Fruit fly (Drosophila melanogaster) whole organism, prepupa: ENCODE data around the gene ocn.

Experiments used
- Blimp-1 ChIP-seq: fragments of 200-800 bp; sonication (Bioruptor generic); optimal IDR thresholded peaks from 3 replicates; lab custom pipeline; 2017; ENCODE audit warnings: missing biosample characterization, missing genetic modification characterization, mild to moderate bottlenecking, moderate library complexity, missing genetic modification reagents
- CG10669 ChIP-seq: fragments of 200-800 bp; sonication (Bioruptor generic); optimal IDR thresholded peaks from 3 replicates; lab custom pipeline; 2018; ENCODE audit warnings: missing biosample characterization, mild to moderate bottlenecking, missing genetic modification characterization, moderate library complexity
- CG15336 ChIP-seq: fragments of 200-800 bp; sonication (Bioruptor generic); IDR thresholded peaks from 2 replicates; pipeline ENCODE4 v1.3.6; 2022; ENCODE audit warnings: missing biosample characterization, missing genetic modification characterization
- CG16779 ChIP-seq: fragments of 200-800 bp; sonication (Bioruptor generic); optimal IDR thresholded peaks from 3 replicates; lab custom pipeline; 2017; ENCODE audit warnings: missing biosample characterization, mild to moderate bottlenecking, missing genetic modification characterization
- CG31627 ChIP-seq: fragments of 200-800 bp; sonication (Bioruptor generic); optimal IDR thresholded peaks from 3 replicates; lab custom pipeline; 2016; ENCODE audit warnings: missing biosample characterization, missing genetic modification characterization
- CG32006 ChIP-seq: fragments of 200-800 bp; sonication (Bioruptor generic); optimal IDR thresholded peaks from 3 replicates; lab custom pipeline; 2017; ENCODE audit warnings: missing biosample characterization, mild to moderate bottlenecking, missing genetic modification characterization
- CG34406 ChIP-seq: fragments of 200-800 bp; sonication (Bioruptor generic); optimal IDR thresholded peaks from 3 replicates; lab custom pipeline; 2016; ENCODE audit warnings: missing biosample characterization, missing genetic modification characterization
- CG3919 ChIP-seq: fragments of 200-800 bp; sonication (Bioruptor generic); optimal IDR thresholded peaks from 3 replicates; lab custom pipeline; 2016; ENCODE audit warnings: missing biosample characterization, missing genetic modification characterization
- CG4318 ChIP-seq: fragments of 200-800 bp; sonication (Bioruptor generic); optimal IDR thresholded peaks from 3 replicates; lab custom pipeline; 2017; ENCODE audit warnings: missing biosample characterization, mild to moderate bottlenecking, missing genetic modification characterization
- CG6163 ChIP-seq: fragments of 200-800 bp; sonication (Bioruptor generic); IDR thresholded peaks from 3 replicates; pipeline ENCODE4 v1.3.6; 2022; ENCODE audit warnings: missing biosample characterization, missing genetic modification characterization
- CG6276 ChIP-seq: fragments of 200-800 bp; sonication (Bioruptor generic); optimal IDR thresholded peaks from 2 replicates; lab custom pipeline; 2017; ENCODE audit warnings: missing biosample characterization, mild to moderate bottlenecking, missing genetic modification characterization
- CG6792 ChIP-seq: fragments of 200-800 bp; sonication (Bioruptor generic); optimal IDR thresholded peaks from 3 replicates; lab custom pipeline; 2016; ENCODE audit warnings: missing biosample characterization, missing genetic modification characterization
- CG6808 ChIP-seq: fragments of 200-800 bp; sonication (Bioruptor generic); optimal IDR thresholded peaks from 3 replicates; lab custom pipeline; 2017; ENCODE audit warnings: missing biosample characterization, missing genetic modification characterization, mild to moderate bottlenecking, moderate library complexity, missing genetic modification reagents
- CG6854 ChIP-seq: fragments of 200-800 bp; sonication (Bioruptor generic); optimal IDR thresholded peaks from 2 replicates; lab custom pipeline; 2017; ENCODE audit warnings: missing biosample characterization, mild to moderate bottlenecking, missing genetic modification characterization
- CG7368 ChIP-seq: fragments of 200-800 bp; sonication (Bioruptor generic); optimal IDR thresholded peaks from 3 replicates; lab custom pipeline; 2016; ENCODE audit warnings: missing biosample characterization, missing genetic modification characterization
- CG8119 ChIP-seq: fragments of 200-800 bp; sonication (Bioruptor generic); IDR thresholded peaks from 3 replicates; pipeline ENCODE4 v1.3.6; 2022; ENCODE audit warnings: missing biosample characterization, missing genetic modification characterization
- CG8319 ChIP-seq: fragments of 200-800 bp; sonication (Bioruptor generic); optimal IDR thresholded peaks from 3 replicates; lab custom pipeline; 2016; ENCODE audit warnings: missing biosample characterization, missing genetic modification characterization
- CG8632 ChIP-seq: fragments of 200-800 bp; sonication (Bioruptor generic); optimal IDR thresholded peaks from 3 replicates; lab custom pipeline; 2016; ENCODE audit warnings: missing biosample characterization, missing genetic modification characterization
- Eip75B ChIP-seq: fragments of 200-800 bp; sonication (Bioruptor generic); optimal IDR thresholded peaks from 3 replicates; lab custom pipeline; 2016; ENCODE audit warnings: missing biosample characterization, missing genetic modification characterization
- Eip78C ChIP-seq: fragments of 200-800 bp; sonication (Bioruptor generic); peaks from one replicate; lab custom pipeline; 2016; ENCODE audit warnings: missing biosample characterization, missing genetic modification characterization
- Eip93F ChIP-seq: fragments of 200-800 bp; sonication (Bioruptor generic); optimal IDR thresholded peaks from 2 replicates; lab custom pipeline; 2016; ENCODE audit warnings: missing biosample characterization, mild to moderate bottlenecking, missing genetic modification characterization
- Ets21C ChIP-seq: fragments of 200-800 bp; sonication (Bioruptor generic); optimal IDR thresholded peaks from 3 replicates; lab custom pipeline; 2016; ENCODE audit warnings: missing biosample characterization, missing genetic modification characterization
- Gug ChIP-seq: fragments of 200-800 bp; sonication (Bioruptor generic); IDR thresholded peaks from 2 replicates; pipeline ENCODE4 v1.3.6; 2022; ENCODE audit warnings: missing biosample characterization, missing genetic modification characterization
- Hr38 ChIP-seq: sonication (Bioruptor generic); optimal IDR thresholded peaks from 2 replicates; lab custom pipeline; 2016; ENCODE audit warnings: missing biosample characterization, missing genetic modification characterization
- Hr39 ChIP-seq: fragments of 200-800 bp; sonication (Bioruptor generic); optimal IDR thresholded peaks from 2 replicates; lab custom pipeline; 2016; ENCODE audit warnings: missing biosample characterization, missing genetic modification characterization
- Hr4 ChIP-seq: fragments of 200-800 bp; sonication (Bioruptor generic); optimal IDR thresholded peaks from 3 replicates; lab custom pipeline; 2016; ENCODE audit warnings: missing biosample characterization, missing genetic modification characterization
- Lpt ChIP-seq: fragments of 200-800 bp; sonication (Bioruptor generic); optimal IDR thresholded peaks from 3 replicates; lab custom pipeline; 2016; ENCODE audit warnings: missing biosample characterization, missing genetic modification characterization
- Met ChIP-seq: fragments of 200-800 bp; sonication (Bioruptor generic); optimal IDR thresholded peaks from 3 replicates; lab custom pipeline; 2016; ENCODE audit warnings: missing biosample characterization, missing genetic modification characterization
- OdsH ChIP-seq: fragments of 200-800 bp; sonication (Bioruptor generic); optimal IDR thresholded peaks from 3 replicates; lab custom pipeline; 2016; ENCODE audit warnings: missing biosample characterization, missing genetic modification characterization
- Smox ChIP-seq: fragments of 200-800 bp; sonication (Bioruptor generic); optimal IDR thresholded peaks from 3 replicates; lab custom pipeline; 2016; ENCODE audit warnings: missing biosample characterization, missing genetic modification characterization
- Sox102F ChIP-seq: fragments of 200-800 bp; sonication (Bioruptor generic); optimal IDR thresholded peaks from 2 replicates; lab custom pipeline; 2016; ENCODE audit warnings: missing biosample characterization, mild to moderate bottlenecking, missing genetic modification characterization
- Sox14 ChIP-seq: fragments of 200-800 bp; sonication (Bioruptor generic); optimal IDR thresholded peaks from 3 replicates; lab custom pipeline; 2016; ENCODE audit warnings: missing biosample characterization, missing genetic modification characterization
- acj6 ChIP-seq: fragments of 200-800 bp; sonication (Bioruptor generic); optimal IDR thresholded peaks from 3 replicates; lab custom pipeline; 2016; ENCODE audit warnings: missing biosample characterization, missing genetic modification characterization
- cyc ChIP-seq: fragments of 200-800 bp; sonication (Bioruptor generic); optimal IDR thresholded peaks from 3 replicates; lab custom pipeline; 2016; ENCODE audit warnings: missing biosample characterization, missing genetic modification characterization
- eg ChIP-seq: fragments of 200-800 bp; sonication (Bioruptor generic); IDR thresholded peaks from 3 replicates; pipeline ENCODE4 v1.3.6; 2022; ENCODE audit warnings: missing biosample characterization, missing genetic modification characterization
- fd59A ChIP-seq: fragments of 200-800 bp; sonication (Bioruptor generic); optimal IDR thresholded peaks from 2 replicates; lab custom pipeline; 2017; ENCODE audit warnings: missing biosample characterization, mild to moderate bottlenecking, missing genetic modification characterization, missing genetic modification reagents
- fd85E ChIP-seq: fragments of 200-800 bp; sonication (Bioruptor generic); optimal IDR thresholded peaks from 3 replicates; lab custom pipeline; 2016; ENCODE audit warnings: missing biosample characterization, missing genetic modification characterization
- fkh ChIP-seq: fragments of 200-800 bp; sonication (Bioruptor generic); optimal IDR thresholded peaks from 3 replicates; lab custom pipeline; 2017; ENCODE audit warnings: missing biosample characterization, mild to moderate bottlenecking, missing genetic modification characterization, moderate library complexity
- lz ChIP-seq: fragments of 200-800 bp; sonication (Bioruptor generic); optimal IDR thresholded peaks from 3 replicates; lab custom pipeline; 2016; ENCODE audit warnings: missing biosample characterization, missing genetic modification characterization
- net ChIP-seq: fragments of 200-800 bp; sonication (Bioruptor generic); optimal IDR thresholded peaks from 3 replicates; lab custom pipeline; 2016; ENCODE audit warnings: missing biosample characterization, missing genetic modification characterization
- salr ChIP-seq, 2 experiments: fragments of 200-800 bp; sonication (Bioruptor generic); optimal IDR thresholded peaks; 3 replicates each; lab custom pipeline; 2016 to 2018; ENCODE audit warnings: missing biosample characterization in 2 of 2, missing genetic modification characterization in 2 of 2, mild to moderate bottlenecking in 1 of 2
- spab ChIP-seq: fragments of 200-800 bp; sonication (Bioruptor generic); optimal IDR thresholded peaks from 2 replicates; lab custom pipeline; 2017; ENCODE audit warnings: missing biosample characterization, mild to moderate bottlenecking, missing genetic modification characterization, missing genetic modification reagents
- svp ChIP-seq: fragments of 200-800 bp; sonication (Bioruptor generic); peaks from one replicate; lab custom pipeline; 2016; ENCODE audit warnings: missing biosample characterization, missing genetic modification characterization
- topi ChIP-seq: fragments of 200-800 bp; sonication (Bioruptor generic); optimal IDR thresholded peaks from 3 replicates; lab custom pipeline; 2016; ENCODE audit warnings: missing biosample characterization, missing genetic modification characterization
- vri ChIP-seq: fragments of 200-800 bp; sonication (Bioruptor generic); optimal IDR thresholded peaks from 3 replicates; lab custom pipeline; 2016; ENCODE audit warnings: missing biosample characterization, mild to moderate bottlenecking, missing genetic modification characterization

The ocn gene

DNA sequence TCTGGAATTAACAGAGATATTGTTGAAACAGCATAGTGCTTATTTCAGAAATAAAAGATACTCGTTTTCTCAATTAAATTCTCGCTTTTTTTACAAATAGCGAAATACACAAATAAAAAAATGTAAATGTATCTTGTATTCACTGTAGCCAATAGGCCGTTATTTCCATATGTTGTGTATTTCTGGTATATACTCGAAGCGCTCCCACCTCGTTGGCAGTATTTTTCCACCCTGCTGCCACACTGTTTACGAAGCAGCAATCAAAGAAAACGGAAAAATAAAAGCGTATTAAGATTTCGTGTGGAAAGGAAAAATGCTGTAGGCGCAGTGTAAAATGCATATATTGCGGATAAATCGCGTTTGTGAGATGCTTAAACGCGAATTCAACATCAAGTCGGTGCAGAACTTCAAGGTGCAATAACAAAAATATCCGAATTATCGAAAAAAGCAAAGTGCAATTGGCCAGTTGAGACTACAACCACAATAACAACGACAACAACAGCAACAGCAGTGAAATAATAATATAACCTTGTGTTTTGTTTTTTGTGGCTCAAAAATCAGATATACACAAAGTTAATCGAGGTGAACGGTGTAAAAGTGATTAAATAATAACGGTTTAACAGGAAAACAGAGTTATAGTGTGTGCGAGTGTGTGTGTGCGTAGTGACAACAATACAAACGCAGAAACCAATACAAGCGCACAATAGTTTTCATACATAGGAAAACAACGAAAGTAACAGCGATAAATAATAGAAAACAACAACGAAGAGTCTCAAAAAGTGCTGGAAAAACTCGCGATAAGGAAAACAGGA, 20.7 kb upstream of the ocn start, which contains the start of gene sima (continued):
- no peak for TF ChIP-seq Eip93F (GFP tag; lab: Kevin White, UChicago)
- TF ChIP-seq Hr39 (GFP tag; lab: Kevin White, UChicago), result peak; percentile 36
- TF ChIP-seq Sox14 (GFP tag; lab: Kevin White, UChicago), result peak; percentile 6
- TF ChIP-seq lz, result peak; percentile 41
- TF ChIP-seq Met (GFP tag; lab: Kevin White, UChicago), result peak; percentile 13
- TF ChIP-seq CG8119 (GFP tag; lab: Robert Waterston, UW), result no peak
- no peak for TF ChIP-seq CG16779 (tag; lab: Kevin White, UChicago)
- TF ChIP-seq CG7368 (GFP tag; lab: Kevin White, UChicago), result peak; percentile 11
- 0 out of 2 replicates have a peak, but pooled peaks have one; percentile 23 for TF ChIP-seq Gug (GFP tag; lab: Robert Waterston, UW)
- peak; percentile 46; the same call in 1 of the 2 replicates for TF ChIP-seq CG15336 (GFP tag; lab: Robert Waterston, UW)
- no peak for TF ChIP-seq salr (GFP tag; optimal IDR thresholded peaks at IDR 0.05; lab: Kevin White, UChicago)
- TF ChIP-seq Blimp-1 (GFP tag; lab: Kevin White, UChicago), result peak; percentile 1
- TF ChIP-seq spab (GFP tag; lab: Kevin White, UChicago), result no peak
- TF ChIP-seq CG4318 (GFP tag; lab: Kevin White, UChicago), result no peak
- peak; percentile 58 for TF ChIP-seq CG6854
- peak; percentile 77 for TF ChIP-seq Eip78C
- TF ChIP-seq acj6 (GFP tag; lab: Kevin White, UChicago), result peak; percentile 6
- peak; percentile 9 for TF ChIP-seq CG32006 (GFP tag; lab: Kevin White, UChicago)
- TF ChIP-seq OdsH (GFP tag; lab: Kevin White, UChicago), result peak; percentile 43
- TF ChIP-seq eg (GFP tag; lab: Robert Waterston, UW), result peak; percentile 36; the same call in 1 of the 3 replicates
- peak; percentile 19 for TF ChIP-seq cyc (GFP tag; lab: Kevin White, UChicago)
- no peak for TF ChIP-seq Eip75B (GFP tag; lab: Kevin White, UChicago)
- TF ChIP-seq CG6276 (GFP tag; lab: Kevin White, UChicago), result peak; percentile 14
- no peak for TF ChIP-seq CG8632 (GFP tag; lab: Kevin White, UChicago)
- peak; percentile 5 for TF ChIP-seq Ets21C (GFP tag; lab: Kevin White, UChicago)
- no peak for TF ChIP-seq Lpt (GFP tag; lab: Kevin White, UChicago)

dm6 chr3R:30056592-30057135, 19.1 kb upstream of the ocn start, which contains the start of the genes CG7950 and Rpp14a:
CG7950 (plus strand) TSS chr3R:30056859.
Rpp14a (plus strand) TSS chr3R:30056859.
- TF ChIP-seq CG34406 (GFP tag; lab: Kevin White, UChicago) (peak; percentile 80), CG8119 (GFP tag; lab: Robert Waterston, UW) (peak; percentile 79), CG16779 (tag; lab: Kevin White, UChicago) (peak; percentile 61), CG6808 (peak; percentile 49), CG8632 (GFP tag; lab: Kevin White, UChicago) (peak; percentile 78), fd59A (peak; percentile 53), net (GFP tag; lab: Kevin White, UChicago) (peak; percentile 84), fkh (GFP tag; lab: Kevin White, UChicago) (no peak), topi (GFP tag; lab: Kevin White, UChicago) (peak; percentile 80), spab (GFP tag; lab: Kevin White, UChicago) (no peak), CG7368 (GFP tag; lab: Kevin White, UChicago) (peak; percentile 67), eg (GFP tag; lab: Robert Waterston, UW) (peak; percentile 93), Sox102F (GFP tag; lab: Kevin White, UChicago) (peak; percentile 84), CG3919 (GFP tag; lab: Kevin White, UChicago) (peak; percentile 85), Gug (GFP tag; lab: Robert Waterston, UW) (peak; percentile 76), Hr38 (peak; percentile 72), CG15336 (GFP tag; lab: Robert Waterston, UW) (peak; percentile 75), CG6163 (GFP tag; lab: Robert Waterston, UW) (peak; percentile 91), Hr4 (GFP tag; lab: Kevin White, UChicago) (peak; percentile 89), Hr39 (GFP tag; lab: Kevin White, UChicago) (peak; percentile 90), svp (GFP tag; lab: Kevin White, UChicago) (peak; percentile 87), cyc (GFP tag; lab: Kevin White, UChicago) (peak; percentile 85), lz (peak; percentile 90), CG6854 (no peak), CG6792 (GFP tag; lab: Kevin White, UChicago) (peak; percentile 79), Smox (GFP tag; lab: Kevin White, UChicago) (peak; percentile 86), CG31627 (GFP tag; lab: Kevin White, UChicago) (peak; percentile 91), fd85E (no peak), OdsH (GFP tag; lab: Kevin White, UChicago) (peak; percentile 89), Blimp-1 (GFP tag; lab: Kevin White, UChicago) (peak; percentile 34), Eip93F (GFP tag; lab: Kevin White, UChicago) (peak; percentile 77), CG6276 (GFP tag; lab: Kevin White, UChicago) (no peak), CG8319 (GFP tag; lab: Kevin White, UChicago) (peak; percentile 60), CG10669 (GFP tag; lab: Kevin White, UChicago) (peak; percentile 76), vri (peak; percentile 96)
